Worm (Caenorhabditis elegans): ENCODE results near the gene Y102A11A.1.
"Not testable (repeated sequence)": the region's sequence is repeated elsewhere in the genome, so short reads cannot be mapped to it uniquely, and the experiment has no call there.

The Y102A11A.1 gene

ce11 chrX:2026342-2026741, 25.3 kb upstream of the Y102A11A.1 start, which contains the start of gene Y102A11A.2:
Gene Y102A11A.2, plus strand, starts transcription at chrX:2026642.
- TF ChIP-seq ets-7 (tag; optimal IDR thresholded peaks at IDR 0.05); aly-1 (tag; optimal IDR thresholded peaks at IDR 0.05); ama-1 (optimal IDR thresholded peaks at IDR 0.05): not testable (repeated sequence)

ce11 chrX:2030871-2031270, 20.8 kb upstream of the Y102A11A.1 start:
- TF ChIP-seq B0310.2 (tag; optimal IDR thresholded peaks at IDR 0.05) (no peak), pes-1 (GFP tag; IDR thresholded peaks at IDR 0.05) (no peak), scrt-1 (GFP tag; IDR thresholded peaks at IDR 0.05) (no peak), ceh-13 (GFP tag; optimal IDR thresholded peaks at IDR 0.05) (no peak), flt-1 (GFP tag; IDR thresholded peaks at IDR 0.05) (no peak), F13C5.2 (tag; optimal IDR thresholded peaks at IDR 0.05) (no peak), tbx-11 (GFP tag; IDR thresholded peaks at IDR 0.05) (no peak)

- TF ChIP-seq ets-7 (tag; optimal IDR thresholded peaks at IDR 0.05) (no peak), hnd-1 (tag; optimal IDR thresholded peaks at IDR 0.05) (no peak), ceh-36 (tag; optimal IDR thresholded peaks at IDR 0.05) (no peak), aly-1 (tag; optimal IDR thresholded peaks at IDR 0.05) (no peak), sea-1 (GFP tag; conservative IDR thresholded peaks at IDR 0.05) (no peak)
These were observed 20.2 kb upstream of the Y102A11A.1 start, which contains the start of gene Y102A11A.5 for ce11 chrX:2031414-2031813. Gene Y102A11A.5, minus strand, starts transcription at chrX:2031588.

- TF ChIP-seq tra-4 (tag; optimal IDR thresholded peaks at IDR 0.05) (no peak), flt-1 (GFP tag; IDR thresholded peaks at IDR 0.05) (no peak), ceh-13 (GFP tag; optimal IDR thresholded peaks at IDR 0.05) (no peak), tbx-11 (GFP tag; IDR thresholded peaks at IDR 0.05) (no peak), pes-1 (GFP tag; IDR thresholded peaks at IDR 0.05) (no peak), tbx-37 (GFP tag; conservative IDR thresholded peaks at IDR 0.05) (no peak), sea-1 (GFP tag; conservative IDR thresholded peaks at IDR 0.05) (no peak), ceh-36 (tag; optimal IDR thresholded peaks at IDR 0.05) (no peak), aly-1 (tag; optimal IDR thresholded peaks at IDR 0.05) (no peak), hnd-1 (tag; optimal IDR thresholded peaks at IDR 0.05) (no peak), ets-7 (tag; optimal IDR thresholded peaks at IDR 0.05) (no peak), B0310.2 (tag; optimal IDR thresholded peaks at IDR 0.05) (no peak), hmbx-1 (tag; optimal IDR thresholded peaks at IDR 0.05) (no peak), ama-1 (optimal IDR thresholded peaks at IDR 0.05) (no peak), hmg-4 (GFP tag; optimal IDR thresholded peaks at IDR 0.05) (no peak)
These were observed 16.5 kb upstream of the Y102A11A.1 start, which contains the start of gene ergi-1 for ce11 chrX:2035172-2035571. Gene ergi-1, minus strand, starts transcription at chrX:2035272.

ce11 chrX:2039358-2039757, 12.3 kb upstream of the Y102A11A.1 start, which contains the start of gene smex-2:
Gene smex-2, minus strand, starts transcription at chrX:2039458.
- TF ChIP-seq F13C5.2 (tag; optimal IDR thresholded peaks at IDR 0.05) (no peak), ets-7 (tag; optimal IDR thresholded peaks at IDR 0.05) (no peak), ceh-36 (tag; optimal IDR thresholded peaks at IDR 0.05) (no peak), hnd-1 (tag; optimal IDR thresholded peaks at IDR 0.05) (no peak), ceh-13 (GFP tag; optimal IDR thresholded peaks at IDR 0.05) (no peak), flt-1 (GFP tag; IDR thresholded peaks at IDR 0.05) (no peak), aly-1 (tag; optimal IDR thresholded peaks at IDR 0.05) (no peak), pes-1 (GFP tag; IDR thresholded peaks at IDR 0.05) (no peak), tbx-37 (GFP tag; conservative IDR thresholded peaks at IDR 0.05) (no peak), tbx-11 (GFP tag; IDR thresholded peaks at IDR 0.05) (no peak), ama-1 (optimal IDR thresholded peaks at IDR 0.05) (no peak), B0310.2 (tag; optimal IDR thresholded peaks at IDR 0.05) (no peak), hmbx-1 (tag; optimal IDR thresholded peaks at IDR 0.05) (no peak), tra-4 (tag; optimal IDR thresholded peaks at IDR 0.05) (no peak), hmg-4 (GFP tag; optimal IDR thresholded peaks at IDR 0.05) (no peak), scrt-1 (GFP tag; IDR thresholded peaks at IDR 0.05) (no peak), sea-1 (GFP tag; conservative IDR thresholded peaks at IDR 0.05) (no peak)

- TF ChIP-seq pes-1 (GFP tag; IDR thresholded peaks at IDR 0.05) (peak; percentile 32; the same call in 1 of the 2 replicates), B0310.2 (tag; optimal IDR thresholded peaks at IDR 0.05) (no peak)
These were observed 10.7 kb upstream of the Y102A11A.1 start for ce11 chrX:2040877-2041276.

ce11 chrX:2041448-2042138, 10.0 kb upstream of the Y102A11A.1 start:
- TF ChIP-seq hmg-4 (GFP tag; optimal IDR thresholded peaks at IDR 0.05), result peak; percentile 24
- 0 out of 2 replicates have a peak, but pooled peaks have one; percentile 9 for TF ChIP-seq pes-1 (GFP tag; IDR thresholded peaks at IDR 0.05)
- TF ChIP-seq hmbx-1 (tag; optimal IDR thresholded peaks at IDR 0.05), result no peak
- no peak for TF ChIP-seq aly-1 (tag; optimal IDR thresholded peaks at IDR 0.05)

ce11 chrX:2042621-2043020, 9.0 kb upstream of the Y102A11A.1 start:
- TF ChIP-seq tbx-37 (GFP tag; conservative IDR thresholded peaks at IDR 0.05) (no peak), F13C5.2 (tag; optimal IDR thresholded peaks at IDR 0.05) (no peak), B0310.2 (tag; optimal IDR thresholded peaks at IDR 0.05) (no peak), flt-1 (GFP tag; IDR thresholded peaks at IDR 0.05) (no peak), tbx-11 (GFP tag; IDR thresholded peaks at IDR 0.05) (peak; percentile 35; the same call in 1 of the 2 replicates), ets-7 (tag; optimal IDR thresholded peaks at IDR 0.05) (no peak), ceh-36 (tag; optimal IDR thresholded peaks at IDR 0.05) (no peak), sea-1 (GFP tag; conservative IDR thresholded peaks at IDR 0.05) (no peak), ama-1 (optimal IDR thresholded peaks at IDR 0.05) (no peak)
